Worm (Caenorhabditis elegans): Measurements from ENCODE around the gene Y26E6A.3.

- TF ChIP-seq sptf-1 (tag; optimal IDR thresholded peaks at IDR 0.05) = no peak
- TF ChIP-seq pha-4 (tag; optimal IDR thresholded peaks at IDR 0.05) = no peak
- TF ChIP-seq nhr-76 (tag; optimal IDR thresholded peaks at IDR 0.05) = no peak
- no peak for TF ChIP-seq lin-32 (GFP tag; optimal IDR thresholded peaks at IDR 0.05)
These were observed 29.6 kb upstream of the Y26E6A.3 start for ce11 chrX:13939388-13939787.
